Worm (Caenorhabditis elegans) whole organism, L3 larva: ENCODE measurements around the gene C02E7.8.
A peak's percentile ranks its signal among the peaks of the same experiment; 100 is the strongest.

Experiments
- daf-12 ChIP-seq: fragments of 150-350 bp; optimal IDR thresholded peaks from 2 replicates; lab custom pipeline; 2014; ENCODE audit warnings: missing biosample characterization, missing genetic modification reagents, missing genetic modification characterization
- egl-5 ChIP-seq: fragments of 150-350 bp; optimal IDR thresholded peaks from 2 replicates; lab custom pipeline; 2017; ENCODE audit warnings: missing biosample characterization, missing genetic modification reagents, missing genetic modification characterization, inconsistent platforms
- elt-2 ChIP-seq: sonication (generic microtip); optimal IDR thresholded peaks from 2 replicates; lab custom pipeline; 2016; ENCODE audit warnings: missing genetic modification reagents, mild to moderate bottlenecking, missing genetic modification characterization, missing compliant biosample characterization
- hmg-11 ChIP-seq: sonication (generic microtip); optimal IDR thresholded peaks from 2 replicates; lab custom pipeline; 2016; ENCODE audit warnings: missing genetic modification characterization, missing compliant biosample characterization
- mml-1 ChIP-seq: fragments of 150-350 bp; sonication (generic microtip); optimal IDR thresholded peaks from 3 replicates; lab custom pipeline; 2014; ENCODE audit warnings: missing biosample characterization, missing genetic modification characterization
- nhr-11 ChIP-seq: fragments of 150-350 bp; optimal IDR thresholded peaks from 2 replicates; lab custom pipeline; 2014; ENCODE audit warnings: missing biosample characterization, missing genetic modification characterization
- nhr-43 ChIP-seq: sonication (generic microtip); optimal IDR thresholded peaks from 2 replicates; lab custom pipeline; 2016; ENCODE audit warnings: mild to moderate bottlenecking, missing genetic modification characterization, missing compliant biosample characterization; ENCODE audit not compliant: poor library complexity, severe bottlenecking
- pha-4 ChIP-seq: fragments of 150-350 bp; optimal IDR thresholded peaks from 2 replicates; lab custom pipeline; 2014; ENCODE audit warnings: missing biosample characterization, missing genetic modification reagents, missing genetic modification characterization

Gene C02E7.8

DNA sequence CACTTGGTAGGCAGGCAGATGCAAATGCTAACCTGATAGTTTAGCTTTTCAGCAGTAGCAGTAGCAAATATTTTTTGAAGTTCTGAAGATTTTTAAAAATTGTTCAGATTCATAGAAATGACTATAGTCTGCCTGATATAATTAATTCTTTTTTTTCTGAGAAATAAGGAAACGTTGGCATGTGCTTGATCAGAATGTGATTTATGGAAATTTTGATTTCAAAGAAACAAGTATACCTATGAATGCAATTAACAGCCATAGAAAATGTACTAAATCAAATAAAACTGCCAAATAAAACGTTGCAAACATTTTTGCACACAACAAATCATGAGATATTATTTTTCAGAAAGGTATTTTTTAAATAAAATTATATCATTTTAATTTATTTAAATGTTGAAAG, 50.0 kb downstream of the C02E7.8 start:
- TF ChIP-seq pha-4 = no peak
- TF ChIP-seq nhr-43 (tag; lab: Kevin White, UChicago) = no peak
- peak; percentile 56 for TF ChIP-seq nhr-11 (tag; lab: Kevin White, UChicago)
- TF ChIP-seq mml-1 (tag; lab: Kevin White, UChicago) = no peak
- TF ChIP-seq hmg-11 (tag; lab: Kevin White, UChicago) = no peak
- TF ChIP-seq elt-2 (tag; lab: Kevin White, UChicago) = no peak
- no peak for TF ChIP-seq daf-12 (tag; lab: Kevin White, UChicago)
- TF ChIP-seq egl-5 (tag; lab: Kevin White, UChicago) = no peak
- TF ChIP-seq, all 47 proteins: peak for 1
